Worm (Caenorhabditis elegans) whole organism, L4 larva: Measurements from ENCODE around the gene BE10.4.

ENCODE experiments used
- D1046.2 ChIP-seq: fragments of 200-800 bp; sonication (Bioruptor generic); IDR thresholded peaks from 2 replicates; pipeline ENCODE4 v1.3.6; 2022; ENCODE audit warnings: missing genetic modification characterization, missing compliant biosample characterization
- F37D6.2 ChIP-seq: sonication (generic microtip); optimal IDR thresholded peaks from 2 replicates; lab custom pipeline; 2016; ENCODE audit warnings: mild to moderate bottlenecking, missing genetic modification characterization, missing compliant biosample characterization
- R02D3.7 ChIP-seq: fragments of 150-350 bp; sonication (generic microtip); optimal IDR thresholded peaks from 3 replicates; lab custom pipeline; 2014; ENCODE audit warnings: missing biosample characterization, missing genetic modification characterization
- Y75B8A.6 ChIP-seq: fragments of 200-800 bp; sonication (Bioruptor generic); IDR thresholded peaks from 2 replicates; pipeline ENCODE4 v1.3.6; 2022; ENCODE audit warnings: missing genetic modification reagents, missing genetic modification characterization, missing compliant biosample characterization
- ceh-20 ChIP-seq: fragments of 200-800 bp; sonication (Bioruptor generic); IDR thresholded peaks from 2 replicates; pipeline ENCODE4 v1.3.6; 2022; ENCODE audit warnings: missing genetic modification reagents, missing genetic modification characterization, missing compliant biosample characterization
- ceh-32 ChIP-seq: sonication (generic microtip); optimal IDR thresholded peaks from 2 replicates; lab custom pipeline; 2016; ENCODE audit warnings: mild to moderate bottlenecking, missing genetic modification characterization, missing compliant biosample characterization; ENCODE audit not compliant: poor library complexity
- cey-2 ChIP-seq: sonication (generic microtip); optimal IDR thresholded peaks from 3 replicates; lab custom pipeline; 2017; ENCODE audit warnings: missing genetic modification characterization, mild to moderate bottlenecking, missing compliant biosample characterization, antibody characterized with exemption, borderline replicate concordance; ENCODE audit not compliant: insufficient read depth
- ctbp-1 ChIP-seq: fragments of 200-800 bp; sonication (Bioruptor generic); IDR thresholded peaks from 2 replicates; pipeline ENCODE4 v1.3.6; 2022; ENCODE audit warnings: missing genetic modification reagents, missing genetic modification characterization, missing compliant biosample characterization
- dmd-6 ChIP-seq: fragments of 200-800 bp; sonication (Bioruptor generic); IDR thresholded peaks from 2 replicates; pipeline ENCODE4 v1.3.6; 2022; ENCODE audit warnings: missing genetic modification reagents, missing genetic modification characterization, missing compliant biosample characterization
- dmd-8 ChIP-seq: fragments of 200-800 bp; sonication (Bioruptor generic); IDR thresholded peaks from 2 replicates; pipeline ENCODE4 v1.3.6; 2022; ENCODE audit warnings: missing genetic modification characterization, missing compliant biosample characterization
- dve-1 ChIP-seq: sonication (generic microtip); optimal IDR thresholded peaks from 2 replicates; lab custom pipeline; 2017; ENCODE audit warnings: antibody characterized with exemption, mild to moderate bottlenecking, missing genetic modification characterization, missing compliant biosample characterization; ENCODE audit not compliant: insufficient read depth
- fos-1 ChIP-seq: fragments of 150-350 bp; optimal IDR thresholded peaks from 2 replicates; lab custom pipeline; 2014; ENCODE audit warnings: missing biosample characterization, missing genetic modification characterization
- hlh-11 ChIP-seq: fragments of 200-800 bp; sonication (Bioruptor generic); optimal IDR thresholded peaks from 2 replicates; lab custom pipeline; 2018; ENCODE audit warnings: mild to moderate bottlenecking, missing genetic modification characterization, missing compliant biosample characterization
- hmg-1.1 ChIP-seq: fragments of 200-800 bp; sonication (Bioruptor generic); IDR thresholded peaks from 2 replicates; pipeline ENCODE4 v1.3.6; 2022; ENCODE audit warnings: missing genetic modification reagents, missing genetic modification characterization, missing compliant biosample characterization
- lin-1 ChIP-seq: fragments of 200-800 bp; sonication (Bioruptor generic); IDR thresholded peaks from 2 replicates; pipeline ENCODE4 v1.3.6; 2022; ENCODE audit warnings: missing genetic modification reagents, missing genetic modification characterization, missing compliant biosample characterization
- lin-13 ChIP-seq: fragments of 150-350 bp; optimal IDR thresholded peaks from 2 replicates; lab custom pipeline; 2014; ENCODE audit warnings: missing biosample characterization, missing genetic modification reagents, missing genetic modification characterization
- lin-29 ChIP-seq: fragments of 200-800 bp; sonication (Bioruptor generic); IDR thresholded peaks from 2 replicates; pipeline ENCODE4 v1.3.6; 2022; ENCODE audit warnings: missing genetic modification reagents, missing genetic modification characterization, missing compliant biosample characterization
- lsy-2 ChIP-seq, 2 experiments: fragments of 150-350 bp in 1 of 2; sonication (generic microtip) in 1 of 2; optimal IDR thresholded peaks; 2 replicates each; lab custom pipeline; 2014 to 2017; ENCODE audit warnings: missing biosample characterization in 2 of 2, missing genetic modification characterization in 2 of 2
- mxl-2 ChIP-seq: fragments of 200-800 bp; sonication (Bioruptor generic); conservative IDR thresholded peaks from 2 replicates; pipeline ENCODE4 v1.3.6; 2022; ENCODE audit warnings: missing genetic modification reagents, missing genetic modification characterization, missing compliant biosample characterization
- nhr-28 ChIP-seq: fragments of 150-350 bp; optimal IDR thresholded peaks from 2 replicates; lab custom pipeline; 2014; ENCODE audit warnings: missing biosample characterization, missing genetic modification characterization
- nhr-48 ChIP-seq: sonication (generic microtip); optimal IDR thresholded peaks from 2 replicates; lab custom pipeline; 2016; ENCODE audit warnings: mild to moderate bottlenecking, missing genetic modification characterization, missing compliant biosample characterization
- nhr-6 ChIP-seq: fragments of 150-350 bp; optimal IDR thresholded peaks from 2 replicates; lab custom pipeline; 2014; ENCODE audit warnings: missing biosample characterization, missing genetic modification characterization
- nhr-76 ChIP-seq: fragments of 150-350 bp; optimal IDR thresholded peaks from 2 replicates; lab custom pipeline; 2014; ENCODE audit warnings: missing biosample characterization, missing genetic modification characterization
- nhr-77 ChIP-seq: fragments of 150-350 bp; optimal IDR thresholded peaks from 2 replicates; lab custom pipeline; 2014; ENCODE audit warnings: missing biosample characterization, missing genetic modification characterization
- pha-4 ChIP-seq, 2 experiments: fragments of 150-350 bp in 1 of 2; fragments of 200-800 bp in 1 of 2; sonication (Bioruptor generic) in 1 of 2; IDR thresholded peaks in 1 of 2; optimal IDR thresholded peaks in 1 of 2; 2 replicates each; pipeline versions ENCODE4 v1.3.6 to Lab custom; 2014 to 2022; ENCODE audit warnings: missing genetic modification characterization in 2 of 2, missing genetic modification reagents in 2 of 2, missing biosample characterization in 1 of 2, missing compliant biosample characterization in 1 of 2
- pqm-1 ChIP-seq: sonication (generic microtip); optimal IDR thresholded peaks from 2 replicates; lab custom pipeline; 2017; ENCODE audit warnings: missing biosample characterization, missing genetic modification characterization
- rbr-2 ChIP-seq: sonication (generic microtip); optimal IDR thresholded peaks from 2 replicates; lab custom pipeline; 2016; ENCODE audit warnings: missing genotype, missing genetic modification characterization, missing compliant biosample characterization
- skn-1 ChIP-seq: fragments of 150-350 bp; optimal IDR thresholded peaks from 2 replicates; lab custom pipeline; 2014; ENCODE audit warnings: missing biosample characterization, missing genetic modification characterization
- snpc-1.2 ChIP-seq: fragments of 200-800 bp; sonication (Bioruptor generic); IDR thresholded peaks from 2 replicates; pipeline ENCODE4 v1.3.6; 2022; ENCODE audit warnings: missing genetic modification reagents, missing genetic modification characterization, missing compliant biosample characterization
- snpc-4 ChIP-seq: fragments of 150-350 bp; optimal IDR thresholded peaks from 2 replicates; lab custom pipeline; 2014; ENCODE audit warnings: missing biosample characterization, missing genetic modification characterization
- spr-1 ChIP-seq: sonication (generic microtip); optimal IDR thresholded peaks from 2 replicates; lab custom pipeline; 2016; ENCODE audit warnings: mild to moderate bottlenecking, missing genetic modification characterization, missing compliant biosample characterization
- spr-3 ChIP-seq: fragments of 200-800 bp; sonication (Bioruptor generic); optimal IDR thresholded peaks from 2 replicates; lab custom pipeline; 2018; ENCODE audit warnings: mild to moderate bottlenecking, missing genetic modification characterization, missing compliant biosample characterization
- unc-62 ChIP-seq, 3 experiments: fragments of 150-350 bp in 1 of 3; sonication (generic microtip); optimal IDR thresholded peaks in 2 of 3; peaks in 1 of 3; 1 replicate in 1 of 3; 2 replicates in 2 of 3; lab custom pipeline; 2014 to 2017; ENCODE audit warnings: missing biosample characterization in 3 of 3, missing genetic modification characterization in 3 of 3, missing genetic modification reagents in 3 of 3, missing genotype in 1 of 3
- zfp-2 ChIP-seq: sonication (generic microtip); optimal IDR thresholded peaks from 2 replicates; lab custom pipeline; 2016; ENCODE audit warnings: mild to moderate bottlenecking, missing genetic modification characterization, missing compliant biosample characterization
- ztf-7 ChIP-seq: fragments of 150-350 bp; optimal IDR thresholded peaks from 2 replicates; lab custom pipeline; 2014; ENCODE audit warnings: missing biosample characterization, missing genetic modification characterization

Gene BE10.4

DNA sequence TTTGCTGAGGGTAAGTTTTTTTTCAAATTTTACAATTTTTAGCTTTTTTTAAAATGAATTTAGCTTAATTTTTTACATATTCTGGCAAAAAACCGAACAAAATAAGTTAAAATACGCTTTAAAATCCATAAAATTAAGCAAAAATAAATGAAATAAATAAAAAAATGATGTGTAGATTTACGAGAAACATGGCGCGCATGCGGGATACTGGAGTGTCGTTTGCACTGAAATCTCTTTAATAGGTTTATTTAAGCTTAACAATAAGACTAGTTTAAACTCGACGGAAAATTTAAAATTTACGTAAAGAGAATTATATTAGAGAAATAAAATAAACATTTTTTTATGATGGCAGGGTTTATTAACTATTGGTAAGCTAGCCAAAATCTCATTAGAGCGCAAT, 8.0 kb downstream of the BE10.4 start:
- TF ChIP-seq lin-1 (GFP tag; lab: Robert Waterston, UW), result no peak
- TF ChIP-seq spr-1, result no peak
- TF ChIP-seq zfp-2, result no peak
- peak; percentile 28 for TF ChIP-seq R02D3.7
- no peak for TF ChIP-seq hlh-11 (tag; lab: Kevin White, UChicago)
- TF ChIP-seq ztf-7 (tag; lab: Kevin White, UChicago), result no peak
- no peak for TF ChIP-seq dmd-8 (GFP tag; lab: Robert Waterston, UW)
- no peak for TF ChIP-seq F37D6.2 (tag; lab: Kevin White, UChicago)
- no peak for TF ChIP-seq lin-29 (GFP tag; lab: Robert Waterston, UW)
- no peak for TF ChIP-seq nhr-6 (tag; lab: Kevin White, UChicago)
- no peak for TF ChIP-seq pha-4 (GFP tag; IDR thresholded peaks at IDR 0.05; lab: Robert Waterston, UW)
- no peak for TF ChIP-seq pha-4 (tag; optimal IDR thresholded peaks at IDR 0.05; lab: Kevin White, UChicago)
- no peak for TF ChIP-seq fos-1 (tag; lab: Kevin White, UChicago)
- TF ChIP-seq ctbp-1 (GFP tag; lab: Robert Waterston, UW), result no peak
- no peak for TF ChIP-seq hmg-1.1 (GFP tag; lab: Robert Waterston, UW)
- no peak for TF ChIP-seq rbr-2
- TF ChIP-seq lsy-2 (tag; optimal IDR thresholded peaks at IDR 0.05; lab: Kevin White, UChicago), result peak in 1 of 2 experiments; percentile 29
- no peak for TF ChIP-seq snpc-1.2 (GFP tag; lab: Robert Waterston, UW)
- TF ChIP-seq skn-1, result no peak
- TF ChIP-seq, all 104 proteins: peak for 2

DNA sequence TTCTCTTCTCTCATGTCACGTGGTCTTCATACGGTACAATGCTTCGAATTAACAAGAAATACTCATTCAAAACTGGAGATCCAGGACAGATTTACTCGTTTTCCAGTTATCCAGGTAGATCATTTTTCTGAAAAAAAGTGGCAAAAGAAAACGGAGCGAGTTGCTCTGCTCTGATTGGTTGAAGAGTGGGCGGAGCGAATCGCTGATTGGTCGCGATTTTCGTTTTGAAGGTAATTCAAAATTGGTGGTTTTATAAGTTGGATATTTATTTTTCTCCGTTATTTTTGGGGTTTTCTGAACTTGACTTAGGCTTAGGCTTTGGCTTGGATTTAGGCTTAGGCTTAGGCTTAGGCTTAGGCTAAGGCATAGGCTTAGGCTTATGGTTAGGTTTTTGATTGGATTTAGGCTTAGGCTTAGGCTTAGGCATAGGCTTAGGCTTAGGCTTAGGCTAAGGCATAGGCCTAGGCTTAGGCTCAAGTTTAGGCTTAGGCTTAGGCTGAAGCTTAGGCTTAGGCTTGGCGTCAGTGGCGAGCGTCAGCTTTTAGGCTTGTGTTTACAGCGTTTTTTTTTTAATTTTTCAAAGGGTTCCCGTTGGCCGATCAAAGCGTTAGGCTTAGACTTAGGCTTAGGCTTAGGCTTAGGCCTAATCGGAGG, 9.4 kb downstream of the BE10.4 start:
- TF ChIP-seq nhr-77 (tag; lab: Kevin White, UChicago), result no peak
- peak; percentile 63; the same call in 1 of the 2 replicates for TF ChIP-seq dmd-8 (GFP tag; lab: Robert Waterston, UW)

DNA sequence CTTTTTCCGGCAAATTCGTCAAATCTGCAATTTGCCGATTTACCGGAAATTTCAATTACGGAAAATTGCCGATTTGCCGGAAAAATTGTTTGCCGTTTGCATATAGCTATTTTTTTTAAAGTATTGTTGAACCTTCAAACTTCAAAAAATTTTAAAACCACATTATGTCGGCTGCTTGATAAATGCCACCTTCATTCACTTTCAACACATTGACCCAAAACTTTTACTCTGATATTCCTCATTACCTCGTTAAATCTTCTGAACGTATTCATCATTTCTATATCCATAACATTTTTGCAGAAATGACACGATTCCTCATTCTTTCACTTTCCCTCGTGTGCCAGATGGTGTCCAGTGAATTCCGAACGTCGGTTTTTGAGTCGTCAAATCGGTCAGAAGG, 15.8 kb downstream of the BE10.4 start, which contains the start of gene Y37D8A.3:
Gene Y37D8A.3, plus strand, starts transcription at position 301 of the 400 bp plus-strand sequence.
- TF ChIP-seq lin-13 (GFP tag; lab: Kevin White, UChicago) (no peak), Y75B8A.6 (no peak), nhr-48 (tag; lab: Kevin White, UChicago) (no peak), unc-62 (GFP tag; optimal IDR thresholded peaks at IDR 0.05 in 1 of 2; lab: Kevin White, UChicago) (no peak), unc-62 (tag; optimal IDR thresholded peaks at IDR 0.05; lab: Kevin White, UChicago) (no peak), snpc-4 (tag; lab: Kevin White, UChicago) (no peak), mxl-2 (GFP tag; lab: Robert Waterston, UW) (no peak), ceh-20 (no peak), ceh-32 (tag; lab: Kevin White, UChicago) (no peak), nhr-76 (tag; lab: Kevin White, UChicago) (no peak), cey-2 (tag; lab: Kevin White, UChicago) (no peak), spr-3 (GFP tag; lab: Kevin White, UChicago) (no peak)

DNA sequence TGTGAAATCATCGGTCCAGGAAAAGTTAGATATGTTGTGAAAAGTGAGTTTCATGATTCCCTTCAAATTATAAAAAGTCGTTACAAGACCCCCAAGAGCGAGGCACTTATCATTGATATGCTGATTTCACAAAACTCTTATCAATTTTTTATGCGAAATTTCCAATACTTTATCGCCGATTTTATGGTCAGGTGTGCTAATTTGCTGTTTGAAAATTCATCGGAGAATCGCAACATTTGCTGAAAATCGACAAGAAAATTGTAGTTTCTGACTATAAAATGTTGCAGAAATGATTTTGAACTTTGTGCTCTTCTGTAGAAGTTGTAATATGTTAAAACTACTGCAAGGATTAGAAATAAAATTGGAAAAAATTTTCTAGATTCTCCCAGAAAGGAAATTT, 18.4 kb downstream of the BE10.4 start:
- peak; percentile 1 for TF ChIP-seq pqm-1 (tag; lab: Kevin White, UChicago)
- TF ChIP-seq D1046.2 (GFP tag; lab: Robert Waterston, UW), result no peak
- TF ChIP-seq nhr-28 (tag; lab: Kevin White, UChicago), result peak; percentile 80
- peak; percentile 38; the same call in 1 of the 2 replicates for TF ChIP-seq dmd-6 (GFP tag; lab: Robert Waterston, UW)
- no peak for TF ChIP-seq pha-4 (GFP tag; IDR thresholded peaks at IDR 0.05; lab: Robert Waterston, UW)
- TF ChIP-seq pha-4 (tag; optimal IDR thresholded peaks at IDR 0.05; lab: Kevin White, UChicago), result no peak
- peak; percentile 23 for TF ChIP-seq dve-1 (tag; lab: Kevin White, UChicago)
